Worm (Caenorhabditis elegans): ENCODE data around the gene gst-33.

gst-33 gene

ce11 chrV:3450351-3450750, 18.0 kb downstream of the gst-33 start:
- TF ChIP-seq rcor-1 (GFP tag; IDR thresholded peaks at IDR 0.05), result no peak

- no peak for TF ChIP-seq die-1 (tag; optimal IDR thresholded peaks at IDR 0.05)
- TF ChIP-seq egrh-3 (GFP tag; IDR thresholded peaks at IDR 0.05), result no peak
- no peak for TF ChIP-seq F57C9.4 (tag; optimal IDR thresholded peaks at IDR 0.05)
- no peak for TF ChIP-seq ztf-22 (GFP tag; optimal IDR thresholded peaks at IDR 0.05)
- TF ChIP-seq Y53G8AR.9 (GFP tag; conservative IDR thresholded peaks at IDR 0.05), result no peak
- no peak for TF ChIP-seq nhr-120 (GFP tag; IDR thresholded peaks at IDR 0.05)
- TF ChIP-seq C17E4.6 (GFP tag; IDR thresholded peaks at IDR 0.05), result no peak
- TF ChIP-seq hsf-1 (GFP tag; IDR thresholded peaks at IDR 0.05), result no peak
- TF ChIP-seq sdz-38 (tag; optimal IDR thresholded peaks at IDR 0.05), result no peak
- no peak for TF ChIP-seq F23B12.7 (tag; optimal IDR thresholded peaks at IDR 0.05; ENCODE audit: insufficient read depth)
- no peak for TF ChIP-seq athp-1 (tag; optimal IDR thresholded peaks at IDR 0.05)
- no peak for TF ChIP-seq ceh-27 (GFP tag; optimal IDR thresholded peaks at IDR 0.05)
- no peak for TF ChIP-seq unc-62 (GFP tag; optimal IDR thresholded peaks at IDR 0.05)
These were observed 18.6 kb downstream of the gst-33 start for ce11 chrV:3449810-3450209.

ce11 chrV:3445090-3445832, 23.1 kb downstream of the gst-33 start:
- 0 out of 2 replicates have a peak, but pooled peaks have one; percentile 45 for TF ChIP-seq lin-26 (GFP tag; IDR thresholded peaks at IDR 0.05)
- no peak for TF ChIP-seq cebp-1 (GFP tag; IDR thresholded peaks at IDR 0.05)
- no peak for TF ChIP-seq cebp-1 (tag; optimal IDR thresholded peaks at IDR 0.05)
- TF ChIP-seq ceh-58 (GFP tag; IDR thresholded peaks at IDR 0.05), result no peak

ce11 chrV:3444777-3445089, 23.6 kb downstream of the gst-33 start, which contains the start of gene cfz-2:
cfz-2 (minus strand) TSS chrV:3444877.
- TF ChIP-seq snpc-3.4 (tag; optimal IDR thresholded peaks at IDR 0.05) (no peak), snpc-1.1 (tag; optimal IDR thresholded peaks at IDR 0.05; ENCODE audit: insufficient read depth) (no peak), tbx-9 (tag; optimal IDR thresholded peaks at IDR 0.05; ENCODE audit: borderline replicate concordance) (no peak), C17E4.6 (GFP tag; IDR thresholded peaks at IDR 0.05) (no peak), tbp1 (GFP tag; optimal IDR thresholded peaks at IDR 0.05) (no peak), egl-44 (GFP tag; IDR thresholded peaks at IDR 0.05) (no peak), egl-18 (GFP tag; IDR thresholded peaks at IDR 0.05) (no peak), ceh-100 (GFP tag; IDR thresholded peaks at IDR 0.05) (no peak), hsf-1 (GFP tag; IDR thresholded peaks at IDR 0.05) (no peak), F22D6.2 (tag; optimal IDR thresholded peaks at IDR 0.05) (no peak), snpc-4 (GFP tag; optimal IDR thresholded peaks at IDR 0.05) (no peak), snpc-4 (tag; optimal IDR thresholded peaks at IDR 0.05) (no peak), xnd-1 (tag; optimal IDR thresholded peaks at IDR 0.05) (no peak), dpff-1 (tag; optimal IDR thresholded peaks at IDR 0.05) (no peak), dpl-1 (GFP tag; optimal IDR thresholded peaks at IDR 0.05) (no peak), bed-2 (GFP tag; IDR thresholded peaks at IDR 0.05) (no peak)

ce11 chrV:3442609-3443008, 25.8 kb downstream of the gst-33 start:
- TF ChIP-seq nhr-179 (tag; optimal IDR thresholded peaks at IDR 0.05) (no peak), tlf-1 (GFP tag; optimal IDR thresholded peaks at IDR 0.05) (no peak), unc-130 (GFP tag; optimal IDR thresholded peaks at IDR 0.05) (no peak), snpc-4 (GFP tag; optimal IDR thresholded peaks at IDR 0.05) (no peak), snpc-4 (tag; optimal IDR thresholded peaks at IDR 0.05) (no peak), ztf-28 (GFP tag; IDR thresholded peaks at IDR 0.05) (no peak), repo-1 (tag; optimal IDR thresholded peaks at IDR 0.05) (no peak), hlh-12 (tag; optimal IDR thresholded peaks at IDR 0.05) (no peak), ztf-22 (GFP tag; optimal IDR thresholded peaks at IDR 0.05) (no peak), efl-1 (GFP tag; optimal IDR thresholded peaks at IDR 0.05) (no peak), attf-3 (GFP tag; conservative IDR thresholded peaks at IDR 0.05) (no peak), madf-3 (GFP tag; IDR thresholded peaks at IDR 0.05) (no peak), hsf-1 (GFP tag; IDR thresholded peaks at IDR 0.05) (no peak), F52B5.7 (tag; optimal IDR thresholded peaks at IDR 0.05) (no peak), lin-26 (GFP tag; IDR thresholded peaks at IDR 0.05) (no peak), mes-4 (tag; optimal IDR thresholded peaks at IDR 0.05) (no peak)

Data from whole organism, young adult.